Fruit fly (Drosophila melanogaster): ENCODE results near the gene CG4617.

- TF ChIP-seq psq (optimal IDR thresholded peaks at IDR 0.05): no peak
- no peak for TF ChIP-seq CG8478 (optimal IDR thresholded peaks at IDR 0.05)
- TF ChIP-seq Dll (optimal IDR thresholded peaks at IDR 0.05): no peak
- no peak for TF ChIP-seq EcR (GFP tag; optimal IDR thresholded peaks at IDR 0.05)
- TF ChIP-seq usp (GFP tag; optimal IDR thresholded peaks at IDR 0.05): no peak
Observed at dm6 chrX:7100689-7101088, 3.6 kb downstream of the CG4617 start.

Data from whole organism.